Worm (Caenorhabditis elegans): Measurements from ENCODE around the gene ZK1240.6.

- TF ChIP-seq dox-1 (GFP tag; IDR thresholded peaks at IDR 0.05) = no peak
- TF ChIP-seq B0336.3 (GFP tag; IDR thresholded peaks at IDR 0.05) = no peak
- no peak for TF ChIP-seq F23B12.7 (tag; optimal IDR thresholded peaks at IDR 0.05; ENCODE audit: insufficient read depth)
- no peak for TF ChIP-seq unc-62 (GFP tag; optimal IDR thresholded peaks at IDR 0.05)
- no peak for TF ChIP-seq rec-8 (tag; optimal IDR thresholded peaks at IDR 0.05)
- no peak for TF ChIP-seq sea-2 (GFP tag; IDR thresholded peaks at IDR 0.05)
- no peak for TF ChIP-seq cebp-2 (GFP tag; IDR thresholded peaks at IDR 0.05)
- no peak for TF ChIP-seq chd-7 (tag; optimal IDR thresholded peaks at IDR 0.05)
- TF ChIP-seq lin-26 (GFP tag; IDR thresholded peaks at IDR 0.05) = no peak
- no peak for TF ChIP-seq ceh-100 (GFP tag; IDR thresholded peaks at IDR 0.05)
- TF ChIP-seq ztf-3 (GFP tag; optimal IDR thresholded peaks at IDR 0.05) = no peak
- no peak for TF ChIP-seq xnd-1 (tag; optimal IDR thresholded peaks at IDR 0.05)
- no peak for TF ChIP-seq pha-4 (tag; optimal IDR thresholded peaks at IDR 0.05)
- TF ChIP-seq ama-1 (optimal IDR thresholded peaks at IDR 0.05) = no peak
- no peak for TF ChIP-seq ama-1 (GFP tag; optimal IDR thresholded peaks at IDR 0.05)
Measured at ce11 chrII:2279839-2280238, 42.9 kb downstream of the ZK1240.6 start, which contains the start of gene K09F6.11.
